Fruit fly (Drosophila melanogaster) whole organism, embryonic: ENCODE results near the gene CG8191.

ENCODE experiments used
- Adf1 ChIP-seq: fragments of 200-800 bp; sonication (Bioruptor generic); IDR thresholded peaks from 2 replicates; pipeline ENCODE4 v1.3.6; 2022; ENCODE audit warnings: missing biosample characterization, missing genetic modification characterization
- Awh ChIP-seq: fragments of 200-800 bp; sonication (Bioruptor generic); IDR thresholded peaks from 2 replicates; pipeline ENCODE4, ENCODE4 v1.3.6; 2022; ENCODE audit warnings: missing biosample characterization, missing genetic modification characterization
- CG10274 ChIP-seq: fragments of 200-800 bp; sonication (Bioruptor generic); optimal IDR thresholded peaks from 3 replicates; lab custom pipeline; 2017; ENCODE audit warnings: missing biosample characterization, mild to moderate bottlenecking, missing genetic modification characterization
- CG10366 ChIP-seq: fragments of 200-800 bp; sonication (Bioruptor generic); IDR thresholded peaks from 2 replicates; pipeline ENCODE4 v1.3.6; 2022; ENCODE audit warnings: missing biosample characterization, missing genetic modification characterization
- CG10431 ChIP-seq: fragments of 200-800 bp; sonication (Bioruptor generic); optimal IDR thresholded peaks from 3 replicates; lab custom pipeline; 2018; ENCODE audit warnings: missing biosample characterization, mild to moderate bottlenecking, missing genetic modification characterization
- CG11398 ChIP-seq: fragments of 200-800 bp; sonication (Bioruptor generic); optimal IDR thresholded peaks from 2 replicates; lab custom pipeline; 2016; ENCODE audit warnings: missing biosample characterization, missing genetic modification characterization
- CG11696 ChIP-seq: fragments of 200-800 bp; sonication (Bioruptor generic); IDR thresholded peaks from 2 replicates; pipeline ENCODE4 v1.3.6; 2022; ENCODE audit warnings: missing biosample characterization, missing genetic modification characterization
- CG12104 ChIP-seq: fragments of 200-800 bp; sonication (Bioruptor generic); optimal IDR thresholded peaks from 3 replicates; lab custom pipeline; 2016; ENCODE audit warnings: missing biosample characterization, missing genetic modification characterization
- CG13775 ChIP-seq: fragments of 200-800 bp; sonication (Bioruptor generic); optimal IDR thresholded peaks from 3 replicates; lab custom pipeline; 2017; ENCODE audit warnings: missing biosample characterization, mild to moderate bottlenecking, missing genetic modification characterization
- CG14667 ChIP-seq: fragments of 200-800 bp; sonication (Bioruptor generic); IDR thresholded peaks from 2 replicates; pipeline ENCODE4 v1.3.6; 2022; ENCODE audit warnings: missing biosample characterization, missing genetic modification characterization
- CG3726 ChIP-seq: fragments of 200-800 bp; sonication (Bioruptor generic); IDR thresholded peaks from 3 replicates; pipeline ENCODE4, ENCODE4 v1.3.6; 2022; ENCODE audit warnings: missing biosample characterization, missing genetic modification characterization
- CG4328 ChIP-seq: fragments of 200-800 bp; sonication (Bioruptor generic); optimal IDR thresholded peaks from 3 replicates; lab custom pipeline; 2017; ENCODE audit warnings: missing biosample characterization, missing genetic modification reagents, missing genetic modification characterization
- CG4707 ChIP-seq: fragments of 200-800 bp; sonication (Bioruptor generic); optimal IDR thresholded peaks from 2 replicates; lab custom pipeline; 2018; ENCODE audit warnings: missing biosample characterization, mild to moderate bottlenecking, missing genetic modification characterization, moderate library complexity
- CG5180 ChIP-seq: fragments of 200-800 bp; sonication (Bioruptor generic); optimal IDR thresholded peaks from 3 replicates; lab custom pipeline; 2017; ENCODE audit warnings: missing biosample characterization, missing genetic modification characterization, mild to moderate bottlenecking, moderate library complexity, missing genetic modification reagents
- CG7745 ChIP-seq: fragments of 200-800 bp; sonication (Bioruptor generic); optimal IDR thresholded peaks from 2 replicates; lab custom pipeline; 2018; ENCODE audit warnings: missing biosample characterization, mild to moderate bottlenecking, missing genetic modification characterization, moderate library complexity
- CG7987 ChIP-seq: fragments of 200-800 bp; sonication (Bioruptor generic); optimal IDR thresholded peaks from 2 replicates; lab custom pipeline; 2018; ENCODE audit warnings: missing biosample characterization, mild to moderate bottlenecking, missing genetic modification characterization, moderate library complexity
- CG8290 ChIP-seq, 3 experiments: fragments of 200-800 bp; sonication (Bioruptor generic); optimal IDR thresholded peaks; 2 replicates each; lab custom pipeline; 2016 to 2019; ENCODE audit warnings: missing biosample characterization in 3 of 3, missing genetic modification characterization in 3 of 3, mild to moderate bottlenecking in 2 of 3, moderate library complexity in 1 of 3
- CG8388 ChIP-seq: fragments of 200-800 bp; sonication (Bioruptor generic); optimal IDR thresholded peaks from 2 replicates; lab custom pipeline; 2019; ENCODE audit warnings: missing biosample characterization, mild to moderate bottlenecking, missing genetic modification characterization, moderate library complexity
- CG8478 ChIP-seq: fragments of >200 bp; optimal IDR thresholded peaks from 2 replicates; lab custom pipeline; 2018
- CG8765 ChIP-seq: fragments of 200-800 bp; sonication (Bioruptor generic); IDR thresholded peaks from 2 replicates; pipeline ENCODE4 v1.3.6; 2022; ENCODE audit warnings: missing biosample characterization, missing genetic modification characterization
- CG9215 ChIP-seq: fragments of 200-800 bp; sonication (Bioruptor generic); IDR thresholded peaks from 2 replicates; pipeline ENCODE4 v1.3.6; 2022; ENCODE audit warnings: missing biosample characterization, missing genetic modification characterization
- CG9727 ChIP-seq: fragments of 200-800 bp; sonication (Bioruptor generic); optimal IDR thresholded peaks from 3 replicates; lab custom pipeline; 2017; ENCODE audit warnings: missing biosample characterization, mild to moderate bottlenecking, missing genetic modification characterization
- CG9817 ChIP-seq: fragments of 200-800 bp; sonication (Bioruptor generic); optimal IDR thresholded peaks from 2 replicates; lab custom pipeline; 2018; ENCODE audit warnings: missing biosample characterization, mild to moderate bottlenecking, missing genetic modification characterization, moderate library complexity
- Dfd ChIP-seq, 2 experiments: fragments of >200 bp; optimal IDR thresholded peaks; 2 replicates each; lab custom pipeline; 2017; ENCODE audit warnings: missing biosample characterization in 2 of 2, missing genetic modification characterization in 2 of 2
- Fer3 ChIP-seq: fragments of 200-800 bp; sonication (Bioruptor generic); optimal IDR thresholded peaks from 2 replicates; lab custom pipeline; 2018; ENCODE audit warnings: missing biosample characterization, mild to moderate bottlenecking, missing genetic modification characterization, moderate library complexity
- HLH3B ChIP-seq: fragments of 200-800 bp; sonication (Bioruptor generic); IDR thresholded peaks from 2 replicates; pipeline ENCODE4 v1.3.6; 2022; ENCODE audit warnings: missing biosample characterization, missing genetic modification characterization
- Hand ChIP-seq: fragments of 200-800 bp; sonication (Bioruptor generic); optimal IDR thresholded peaks from 2 replicates; lab custom pipeline; 2017; ENCODE audit warnings: mild to moderate bottlenecking, missing biosample characterization, missing genetic modification reagents, missing genetic modification characterization
- Max ChIP-seq: fragments of 200-800 bp; sonication (Bioruptor generic); optimal IDR thresholded peaks from 2 replicates; lab custom pipeline; 2016; ENCODE audit warnings: missing biosample characterization, mild to moderate bottlenecking, missing genetic modification characterization
- Ptx1 ChIP-seq: fragments of 200-800 bp; sonication (Bioruptor generic); IDR thresholded peaks from 2 replicates; pipeline ENCODE4 v1.3.6; 2022; ENCODE audit warnings: missing biosample characterization, missing genetic modification characterization
- Sry-δ ChIP-seq: fragments of 200-800 bp; sonication (Bioruptor generic); optimal IDR thresholded peaks from 2 replicates; lab custom pipeline; 2016; ENCODE audit warnings: missing biosample characterization, missing genetic modification characterization
- Usf ChIP-seq: fragments of 200-800 bp; sonication (Bioruptor generic); optimal IDR thresholded peaks from 2 replicates; lab custom pipeline; 2017; ENCODE audit warnings: missing genotype, missing biosample characterization, missing genetic modification characterization
- ac ChIP-seq: fragments of 200-800 bp; sonication (Bioruptor generic); optimal IDR thresholded peaks from 3 replicates; lab custom pipeline; 2017; ENCODE audit warnings: missing biosample characterization, mild to moderate bottlenecking, missing genetic modification characterization
- ara ChIP-seq: fragments of 200-800 bp; sonication (Bioruptor generic); IDR thresholded peaks from 2 replicates; pipeline ENCODE4 v1.3.6; 2022; ENCODE audit warnings: missing biosample characterization, missing genetic modification characterization
- bab2 ChIP-seq: fragments of 200-800 bp; sonication (Bioruptor generic); optimal IDR thresholded peaks from 2 replicates; lab custom pipeline; 2016; ENCODE audit warnings: missing biosample characterization, missing genetic modification characterization
- chm ChIP-seq: fragments of 200-800 bp; sonication (Bioruptor generic); IDR thresholded peaks from 2 replicates; pipeline ENCODE4 v1.3.6; 2022; ENCODE audit warnings: missing biosample characterization, missing genetic modification characterization
- lola ChIP-seq, 3 experiments: fragments of >200 bp in 2 of 3; fragments of 200-800 bp in 1 of 3; sonication (Bioruptor generic) in 1 of 3; optimal IDR thresholded peaks; 2 replicates each; lab custom pipeline; 2017 to 2019; ENCODE audit warnings: missing biosample characterization in 3 of 3, missing genetic modification characterization in 3 of 3, mild to moderate bottlenecking in 1 of 3, moderate library complexity in 1 of 3
- nau ChIP-seq: fragments of 200-800 bp; sonication (Bioruptor generic); optimal IDR thresholded peaks from 3 replicates; lab custom pipeline; 2017; ENCODE audit warnings: missing biosample characterization, mild to moderate bottlenecking, missing genetic modification characterization, missing genetic modification reagents
- nom ChIP-seq: fragments of 200-800 bp; sonication (Bioruptor generic); optimal IDR thresholded peaks from 2 replicates; lab custom pipeline; 2017; ENCODE audit warnings: missing biosample characterization, missing genetic modification characterization, mild to moderate bottlenecking, moderate library complexity, missing genetic modification reagents
- onecut ChIP-seq: fragments of 200-800 bp; sonication (Bioruptor generic); IDR thresholded peaks from 2 replicates; pipeline ENCODE4 v1.3.6; 2022; ENCODE audit warnings: missing biosample characterization, missing genetic modification characterization
- pzg ChIP-seq: fragments of 200-800 bp; sonication (Bioruptor generic); optimal IDR thresholded peaks from 3 replicates; lab custom pipeline; 2018; ENCODE audit warnings: missing biosample characterization, mild to moderate bottlenecking, missing genetic modification characterization, moderate library complexity
- row ChIP-seq: fragments of 200-800 bp; sonication (Bioruptor generic); IDR thresholded peaks from 3 replicates; pipeline ENCODE4 v1.3.6; 2022; ENCODE audit warnings: missing biosample characterization, missing genetic modification characterization
- salm ChIP-seq: fragments of 200-800 bp; sonication (Bioruptor generic); optimal IDR thresholded peaks from 2 replicates; lab custom pipeline; 2018; ENCODE audit warnings: missing biosample characterization, mild to moderate bottlenecking, missing genetic modification characterization
- scrt ChIP-seq: fragments of 200-800 bp; sonication (Bioruptor generic); optimal IDR thresholded peaks from 2 replicates; lab custom pipeline; 2018; ENCODE audit warnings: missing biosample characterization, mild to moderate bottlenecking, missing genetic modification characterization, moderate library complexity
- sd ChIP-seq: fragments of 200-800 bp; sonication (Bioruptor generic); optimal IDR thresholded peaks from 3 replicates; lab custom pipeline; 2018; ENCODE audit warnings: missing biosample characterization, mild to moderate bottlenecking, missing genetic modification characterization, moderate library complexity
- sima ChIP-seq: fragments of 200-800 bp; sonication (Bioruptor generic); optimal IDR thresholded peaks from 2 replicates; lab custom pipeline; 2016; ENCODE audit warnings: missing biosample characterization, missing genetic modification characterization
- tin ChIP-seq: fragments of 200-800 bp; sonication (Bioruptor generic); optimal IDR thresholded peaks from 3 replicates; lab custom pipeline; 2016; ENCODE audit warnings: missing biosample characterization, missing genetic modification characterization
- unpg ChIP-seq: fragments of 200-800 bp; sonication (Bioruptor generic); optimal IDR thresholded peaks from 3 replicates; lab custom pipeline; 2018; ENCODE audit warnings: missing biosample characterization, mild to moderate bottlenecking, missing genetic modification characterization, moderate library complexity
- vvl ChIP-seq: fragments of 200-800 bp; sonication (Bioruptor generic); IDR thresholded peaks from 2 replicates; pipeline ENCODE4 v1.3.6; 2022; ENCODE audit warnings: missing biosample characterization, missing genetic modification characterization
- zf30C ChIP-seq: fragments of 200-800 bp; sonication (Bioruptor generic); optimal IDR thresholded peaks from 3 replicates; lab custom pipeline; 2018; ENCODE audit warnings: missing biosample characterization, mild to moderate bottlenecking, missing genetic modification characterization

Gene CG8191

DNA sequence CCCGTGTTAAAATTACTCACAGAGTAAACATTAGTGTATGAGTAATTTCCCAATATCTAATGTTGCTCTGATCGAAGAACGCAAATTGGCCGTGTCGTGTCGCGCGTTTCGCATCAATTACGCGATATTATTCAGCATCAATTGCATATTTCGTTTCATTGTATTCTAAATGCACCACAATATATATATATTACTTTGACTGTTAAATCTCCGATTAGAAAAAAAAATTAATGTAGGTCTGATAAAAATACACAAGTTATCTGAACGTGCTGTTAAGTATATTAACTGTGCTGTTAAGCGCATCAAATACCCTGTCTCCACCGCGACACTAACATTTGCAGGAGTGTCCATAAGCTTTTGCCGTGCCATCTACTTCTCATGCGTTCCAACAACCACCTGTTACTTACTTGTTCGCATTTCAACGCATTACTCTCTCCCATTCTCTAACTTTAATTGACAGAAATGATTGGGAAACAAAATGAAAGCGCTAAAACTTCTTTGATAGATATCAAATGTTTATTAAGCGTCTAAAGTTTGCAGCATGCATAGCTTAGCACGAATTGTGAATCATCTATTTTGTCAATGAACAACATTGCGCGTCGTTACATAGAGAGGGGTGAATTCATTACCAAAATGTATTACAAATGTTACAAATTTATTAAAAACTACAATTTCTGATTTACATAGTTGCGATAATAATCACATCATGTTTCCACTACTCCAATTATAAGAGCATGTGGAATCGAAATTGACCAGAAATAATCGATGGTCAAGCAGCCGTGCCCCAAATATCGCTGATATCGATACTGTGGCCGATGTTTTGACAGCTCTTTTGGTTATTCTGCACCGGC, 28.7 kb downstream of the CG8191 start, which contains the start of the genes Graf and mRpL3 (continued):
- no peak for TF ChIP-seq CG7987 (GFP tag; lab: Kevin White, UChicago)
- no peak for TF ChIP-seq zf30C
- no peak for TF ChIP-seq nau (GFP tag; lab: Kevin White, UChicago)
- TF ChIP-seq onecut, result no peak
- no peak for TF ChIP-seq CG10274
- peak; percentile 5 for TF ChIP-seq CG13775 (GFP tag; lab: Kevin White, UChicago)
- TF ChIP-seq CG8478 (lab: Kevin White, UChicago), result no peak
- TF ChIP-seq CG8290 (GFP tag; optimal IDR thresholded peaks at IDR 0.05; lab: Kevin White, UChicago), result no peak
- TF ChIP-seq CG8290 (tag; optimal IDR thresholded peaks at IDR 0.05; lab: Kevin White, UChicago), result no peak
- no peak for TF ChIP-seq salm
- no peak for TF ChIP-seq chm
- TF ChIP-seq CG7745, result no peak
- no peak for TF ChIP-seq CG12104
- TF ChIP-seq CG10431 (GFP tag; lab: Kevin White, UChicago), result no peak
- no peak for TF ChIP-seq tin
- TF ChIP-seq ac, result no peak
- no peak for TF ChIP-seq CG9727 (GFP tag; lab: Kevin White, UChicago)
- TF ChIP-seq sima (GFP tag; lab: Kevin White, UChicago), result no peak
- TF ChIP-seq sd, result no peak
- TF ChIP-seq CG4328 (GFP tag; lab: Kevin White, UChicago), result no peak
- no peak for TF ChIP-seq Fer3 (tag; lab: Kevin White, UChicago)
- TF ChIP-seq bab2 (GFP tag; lab: Kevin White, UChicago), result no peak
- no peak for TF ChIP-seq CG9215
- no peak for TF ChIP-seq CG14667 (GFP tag; lab: Robert Waterston, UW)
- no peak for TF ChIP-seq CG9817 (tag; lab: Kevin White, UChicago)
- peak; percentile 57 for TF ChIP-seq row (GFP tag; lab: Robert Waterston, UW)
- TF ChIP-seq scrt, result peak; percentile 61
- TF ChIP-seq nom, result no peak
- TF ChIP-seq Adf1, result no peak
- TF ChIP-seq lola (GFP tag; optimal IDR thresholded peaks at IDR 0.05; lab: Kevin White, UChicago), result peak in 1 of 3 experiments; percentile 85
- TF ChIP-seq CG8765 (GFP tag; lab: Robert Waterston, UW), result no peak
- no peak for TF ChIP-seq CG5180 (GFP tag; lab: Kevin White, UChicago)
- TF ChIP-seq Max (GFP tag; lab: Kevin White, UChicago), result no peak
- no peak for TF ChIP-seq ara (GFP tag; lab: Robert Waterston, UW)
- peak; percentile 68 for TF ChIP-seq Sry-δ (GFP tag; lab: Kevin White, UChicago)
- TF ChIP-seq pzg (GFP tag; lab: Kevin White, UChicago), result peak; percentile 34
- TF ChIP-seq CG4707 (GFP tag; lab: Kevin White, UChicago), result no peak
- TF ChIP-seq CG10366 (GFP tag; lab: Robert Waterston, UW), result no peak
- no peak for TF ChIP-seq CG11398 (GFP tag; lab: Kevin White, UChicago)
- TF ChIP-seq Dfd (GFP tag; optimal IDR thresholded peaks at IDR 0.05; lab: Kevin White, UChicago), result no peak
- TF ChIP-seq Usf, result no peak
- no peak for TF ChIP-seq unpg (GFP tag; lab: Kevin White, UChicago)
- no peak for TF ChIP-seq Hand
- no peak for TF ChIP-seq HLH3B (GFP tag; lab: Robert Waterston, UW)
- TF ChIP-seq CG8388, result no peak
- no peak for TF ChIP-seq Awh (GFP tag; lab: Robert Waterston, UW)
- no peak for TF ChIP-seq CG3726 (GFP tag; lab: Robert Waterston, UW)
- TF ChIP-seq vvl (GFP tag; lab: Robert Waterston, UW), result no peak
- TF ChIP-seq Ptx1 (GFP tag; lab: Robert Waterston, UW), result no peak
- no peak for TF ChIP-seq CG11696 (GFP tag; lab: Robert Waterston, UW)
